Worm (Caenorhabditis elegans): ENCODE results near the gene mfsd-6.

DNA sequence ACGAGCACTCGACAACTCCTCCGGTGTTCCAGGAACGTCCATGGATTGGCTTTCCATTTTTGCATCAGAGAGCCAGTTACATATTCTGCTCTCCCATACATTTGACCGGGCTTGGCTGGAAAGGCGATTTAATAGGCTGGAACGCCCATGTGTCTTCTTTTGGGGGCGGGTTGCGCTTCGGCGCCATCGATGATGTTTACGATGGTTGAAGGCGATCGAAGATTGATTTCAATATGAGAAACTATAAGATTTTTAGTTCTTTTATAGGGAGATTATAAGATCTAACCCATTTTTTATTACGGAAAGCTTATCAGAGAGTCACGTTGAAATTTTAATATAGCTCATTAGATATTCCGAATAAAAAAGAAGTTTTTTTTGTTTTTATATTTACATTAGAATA is 30.0 kb upstream of the mfsd-6 start, which contains the start of gene nsph-4.3:
- TF ChIP-seq efl-1 (optimal IDR thresholded peaks at IDR 0.05) (no peak), efl-1 (GFP tag; optimal IDR thresholded peaks at IDR 0.05 in 1 of 2) (no peak), nhr-76 (tag; optimal IDR thresholded peaks at IDR 0.05) (no peak), nhr-12 (tag; optimal IDR thresholded peaks at IDR 0.05) (no peak), lin-39 (tag; optimal IDR thresholded peaks at IDR 0.05) (no peak), blmp-1 (tag; optimal IDR thresholded peaks at IDR 0.05) (no peak), snpc-4 (tag; optimal IDR thresholded peaks at IDR 0.05) (no peak), elt-2 (tag; optimal IDR thresholded peaks at IDR 0.05) (no peak), nhr-77 (tag; optimal IDR thresholded peaks at IDR 0.05) (no peak), aly-2 (tag; optimal IDR thresholded peaks at IDR 0.05) (no peak)
